Fruit fly (Drosophila melanogaster) Kc167 (cell line): ENCODE measurements around the gene Poc1.

Source experiments
- Myc ChIP-seq: fragments of >200 bp; optimal IDR thresholded peaks from 2 replicates; lab custom pipeline; 2017; ENCODE audit warnings: missing external identifiers
- Sin3A ChIP-seq: fragments of >200 bp; optimal IDR thresholded peaks from 2 replicates; lab custom pipeline; 2018; ENCODE audit warnings: missing external identifiers
- h ChIP-seq: fragments of >200 bp; optimal IDR thresholded peaks from 3 replicates; lab custom pipeline; 2018; ENCODE audit warnings: missing external identifiers
- insv ChIP-seq: fragments of >200 bp; optimal IDR thresholded peaks from 3 replicates; lab custom pipeline; 2018; ENCODE audit warnings: missing external identifiers
- psq ChIP-seq: fragments of >200 bp; optimal IDR thresholded peaks from 2 replicates; lab custom pipeline; 2017; ENCODE audit warnings: missing external identifiers
- ttk ChIP-seq: sonication (Bioruptor generic); optimal IDR thresholded peaks from 2 replicates; lab custom pipeline; 2017; ENCODE audit warnings: missing external identifiers

DNA sequence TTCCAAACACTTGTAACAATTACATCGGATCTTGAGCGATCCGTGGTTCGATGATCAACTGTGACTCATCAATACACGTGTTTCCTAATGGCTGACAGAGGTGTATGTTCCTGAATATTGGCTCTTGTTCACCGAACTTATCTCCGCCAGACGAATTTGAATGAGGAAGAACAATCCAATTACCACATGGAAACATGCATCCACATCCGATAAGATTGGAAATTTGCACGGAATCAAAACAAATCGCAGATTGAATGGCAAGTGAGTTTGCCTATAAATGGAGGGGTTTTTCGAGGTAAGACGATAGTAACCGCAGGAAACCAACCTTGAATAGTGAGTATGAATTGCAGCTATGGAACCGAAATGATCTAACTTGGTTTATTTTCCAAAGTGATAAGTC lies 47.8 kb upstream of the Poc1 start, which contains the start of gene CG10725:
- TF ChIP-seq h (lab: Kevin White, UChicago) (no peak), psq (lab: Kevin White, UChicago) (no peak), Myc (lab: Kevin White, UChicago) (no peak), Sin3A (lab: Kevin White, UChicago) (no peak), ttk (no peak), insv (lab: Kevin White, UChicago) (no peak)
